Worm (Caenorhabditis elegans) whole organism, L2 larva: ENCODE data around the gene bath-33.

Experiments
- C34F6.9 ChIP-seq: fragments of 150-350 bp; optimal IDR thresholded peaks from 2 replicates; lab custom pipeline; 2014; ENCODE audit warnings: missing biosample characterization, missing genetic modification characterization
- F13H6.1 ChIP-seq: sonication (generic microtip); optimal IDR thresholded peaks from 2 replicates; lab custom pipeline; 2016; ENCODE audit warnings: missing genetic modification characterization, missing compliant biosample characterization
- aly-2 ChIP-seq: fragments of 150-350 bp; optimal IDR thresholded peaks from 2 replicates; lab custom pipeline; 2014; ENCODE audit warnings: missing biosample characterization, missing genetic modification characterization
- ceh-82 ChIP-seq: fragments of 150-350 bp; optimal IDR thresholded peaks from 2 replicates; lab custom pipeline; 2014; ENCODE audit warnings: missing biosample characterization, missing genetic modification characterization
- egl-27 ChIP-seq: sonication (generic microtip); optimal IDR thresholded peaks from 3 replicates; lab custom pipeline; 2017; ENCODE audit warnings: missing biosample characterization, missing genetic modification reagents, missing genetic modification characterization
- lin-39 ChIP-seq: fragments of 150-350 bp; optimal IDR thresholded peaks from 2 replicates; lab custom pipeline; 2014; ENCODE audit warnings: missing biosample characterization, missing genetic modification reagents, missing genetic modification characterization
- nhr-237 ChIP-seq: fragments of 150-350 bp; optimal IDR thresholded peaks from 2 replicates; lab custom pipeline; 2014; ENCODE audit warnings: missing biosample characterization, missing genetic modification characterization
- nhr-6 ChIP-seq: fragments of 150-350 bp; optimal IDR thresholded peaks from 2 replicates; lab custom pipeline; 2014; ENCODE audit warnings: missing biosample characterization, missing genetic modification characterization
- nhr-77 ChIP-seq: fragments of 150-350 bp; optimal IDR thresholded peaks from 2 replicates; lab custom pipeline; 2014; ENCODE audit warnings: missing biosample characterization, missing genetic modification characterization
- unc-55 ChIP-seq: fragments of 150-350 bp; sonication (generic microtip); optimal IDR thresholded peaks from 3 replicates; lab custom pipeline; 2014; ENCODE audit warnings: missing biosample characterization, missing genetic modification reagents, missing genetic modification characterization
- zag-1 ChIP-seq: fragments of 150-350 bp; optimal IDR thresholded peaks from 2 replicates; lab custom pipeline; 2014; ENCODE audit warnings: missing biosample characterization, missing genetic modification characterization
- ztf-1 ChIP-seq: fragments of 200-800 bp; sonication (Bioruptor generic); conservative IDR thresholded peaks from 2 replicates; pipeline ENCODE4 v1.3.6; 2022; ENCODE audit warnings: missing genetic modification characterization, missing compliant biosample characterization
- ztf-11 ChIP-seq: sonication (generic microtip); optimal IDR thresholded peaks from 2 replicates; lab custom pipeline; 2017; ENCODE audit warnings: missing biosample characterization, missing genetic modification characterization

ce11 chrII:1650502-1650901 is 44.5 kb upstream of the bath-33 start, which contains the start of gene fbxb-20:
- no peak for TF ChIP-seq unc-55 (GFP tag; lab: Kevin White, UChicago)
- no peak for TF ChIP-seq lin-39 (tag; lab: Kevin White, UChicago)
- TF ChIP-seq ceh-82 (tag; lab: Kevin White, UChicago) = no peak
- no peak for TF ChIP-seq nhr-6 (tag; lab: Kevin White, UChicago)
- TF ChIP-seq nhr-237 (tag; lab: Kevin White, UChicago) = no peak
- TF ChIP-seq egl-27 (tag; lab: Kevin White, UChicago) = no peak
- TF ChIP-seq C34F6.9 (tag; lab: Kevin White, UChicago) = no peak
- TF ChIP-seq ztf-1 (GFP tag; lab: Robert Waterston, UW) = no peak
- TF ChIP-seq nhr-77 = no peak
- no peak for TF ChIP-seq ztf-11
- no peak for TF ChIP-seq zag-1 (tag; lab: Kevin White, UChicago)
- no peak for TF ChIP-seq aly-2 (tag; lab: Kevin White, UChicago)
- no peak for TF ChIP-seq F13H6.1 (tag; lab: Kevin White, UChicago)
